Worm (Caenorhabditis elegans) whole organism, L4 larva: Measurements from ENCODE around the gene ZK637.4.

ENCODE experiments used
- F37D6.2 ChIP-seq: sonication (generic microtip); optimal IDR thresholded peaks from 2 replicates; lab custom pipeline; 2016; ENCODE audit warnings: mild to moderate bottlenecking, missing genetic modification characterization, missing compliant biosample characterization
- R02D3.7 ChIP-seq: fragments of 150-350 bp; sonication (generic microtip); optimal IDR thresholded peaks from 3 replicates; lab custom pipeline; 2014; ENCODE audit warnings: missing biosample characterization, missing genetic modification characterization
- T20F7.1 ChIP-seq: fragments of 200-800 bp; sonication (Bioruptor generic); optimal IDR thresholded peaks from 2 replicates; lab custom pipeline; 2018; ENCODE audit warnings: mild to moderate bottlenecking, missing genetic modification characterization, missing compliant biosample characterization
- Y105C5A.15 ChIP-seq: fragments of 200-800 bp; sonication (Bioruptor generic); IDR thresholded peaks from 2 replicates; pipeline ENCODE4 v1.3.6; 2022; ENCODE audit warnings: missing genetic modification characterization, missing compliant biosample characterization
- Y48G9A.11 ChIP-seq: fragments of 200-800 bp; sonication (Bioruptor generic); IDR thresholded peaks from 2 replicates; pipeline ENCODE4 v1.3.6; 2022; ENCODE audit warnings: missing genetic modification reagents, missing genetic modification characterization, missing compliant biosample characterization
- Y5F2A.4 ChIP-seq: fragments of 200-800 bp; sonication (Bioruptor generic); optimal IDR thresholded peaks from 2 replicates; lab custom pipeline; 2018; ENCODE audit warnings: mild to moderate bottlenecking, missing genetic modification characterization, missing compliant biosample characterization
- ZK337.2 ChIP-seq: fragments of 200-800 bp; sonication (Bioruptor generic); IDR thresholded peaks from 2 replicates; pipeline ENCODE4 v1.3.6; 2022; ENCODE audit warnings: missing genetic modification reagents, missing genetic modification characterization, missing compliant biosample characterization
- ZK546.5 ChIP-seq, 2 experiments: sonication (generic microtip); optimal IDR thresholded peaks; 2 replicates each; lab custom pipeline; 2017; ENCODE audit warnings: missing biosample characterization in 2 of 2, missing genetic modification characterization in 2 of 2
- aha-1 ChIP-seq: fragments of 150-350 bp; peaks from one replicate; lab custom pipeline; 2014; ENCODE audit warnings: missing biosample characterization, missing genetic modification characterization
- ama-1 ChIP-seq: fragments of 150-350 bp; optimal IDR thresholded peaks from 2 replicates; lab custom pipeline; 2014; ENCODE audit warnings: inconsistent platforms, mixed read lengths
- arid-1 ChIP-seq: fragments of 200-800 bp; sonication (Bioruptor generic); conservative IDR thresholded peaks from 2 replicates; pipeline ENCODE4 v1.3.6; 2022; ENCODE audit warnings: missing genetic modification reagents, missing genetic modification characterization, missing compliant biosample characterization
- ceh-32 ChIP-seq: sonication (generic microtip); optimal IDR thresholded peaks from 2 replicates; lab custom pipeline; 2016; ENCODE audit warnings: mild to moderate bottlenecking, missing genetic modification characterization, missing compliant biosample characterization; ENCODE audit not compliant: poor library complexity
- ceh-62 ChIP-seq: sonication (generic microtip); optimal IDR thresholded peaks from 2 replicates; lab custom pipeline; 2017; ENCODE audit warnings: missing biosample characterization, missing genetic modification characterization
- ceh-82 ChIP-seq: sonication (generic microtip); optimal IDR thresholded peaks from 2 replicates; lab custom pipeline; 2017; ENCODE audit warnings: missing biosample characterization, missing genetic modification characterization
- ctbp-1 ChIP-seq: fragments of 200-800 bp; sonication (Bioruptor generic); IDR thresholded peaks from 2 replicates; pipeline ENCODE4 v1.3.6; 2022; ENCODE audit warnings: missing genetic modification reagents, missing genetic modification characterization, missing compliant biosample characterization
- daf-12 ChIP-seq: fragments of 150-350 bp; optimal IDR thresholded peaks from 2 replicates; lab custom pipeline; 2014; ENCODE audit warnings: missing biosample characterization, missing genetic modification reagents, missing genetic modification characterization
- daf-16 ChIP-seq, 3 experiments: sonication (generic microtip); optimal IDR thresholded peaks; 2 replicates each; lab custom pipeline; 2016 to 2017; ENCODE audit warnings: missing genetic modification characterization in 3 of 3, missing genetic modification reagents in 3 of 3, mild to moderate bottlenecking in 2 of 3, missing compliant biosample characterization in 2 of 3, missing biosample characterization in 1 of 3, moderate library complexity in 1 of 3
- egl-27 ChIP-seq: sonication (generic microtip); optimal IDR thresholded peaks from 3 replicates; lab custom pipeline; 2017; ENCODE audit warnings: missing biosample characterization, missing genetic modification reagents, missing genetic modification characterization
- fkh-10 ChIP-seq: fragments of 150-350 bp; optimal IDR thresholded peaks from 2 replicates; lab custom pipeline; 2014; ENCODE audit warnings: missing biosample characterization, missing genetic modification reagents, missing genetic modification characterization
- gei-8 ChIP-seq: fragments of 200-800 bp; sonication (Bioruptor generic); optimal IDR thresholded peaks from 2 replicates; lab custom pipeline; 2018; ENCODE audit warnings: mild to moderate bottlenecking, missing genetic modification characterization, missing compliant biosample characterization
- hif-1 ChIP-seq, 2 experiments: sonication (generic microtip); optimal IDR thresholded peaks; 2 replicates each; lab custom pipeline; 2016 to 2017; ENCODE audit warnings: missing compliant biosample characterization in 2 of 2, missing genetic modification characterization in 2 of 2, missing genetic modification reagents in 2 of 2, missing genotype in 2 of 2, mild to moderate bottlenecking in 1 of 2
- hlh-30 ChIP-seq: sonication (generic microtip); optimal IDR thresholded peaks from 2 replicates; lab custom pipeline; 2017; ENCODE audit warnings: antibody characterized with exemption, mild to moderate bottlenecking, missing genetic modification characterization, missing compliant biosample characterization; ENCODE audit not compliant: insufficient read depth
- lin-13 ChIP-seq: fragments of 150-350 bp; optimal IDR thresholded peaks from 2 replicates; lab custom pipeline; 2014; ENCODE audit warnings: missing biosample characterization, missing genetic modification reagents, missing genetic modification characterization
- lin-39 ChIP-seq: fragments of 150-350 bp; optimal IDR thresholded peaks from 2 replicates; lab custom pipeline; 2014; ENCODE audit warnings: missing biosample characterization, missing genetic modification reagents, missing genetic modification characterization
- madf-5 ChIP-seq, 2 experiments: fragments of 200-800 bp; sonication (Bioruptor generic); IDR thresholded peaks; 2 replicates each; pipeline ENCODE4 v1.3.6; 2022; ENCODE audit warnings: missing compliant biosample characterization in 2 of 2, missing genetic modification characterization in 2 of 2
- mxl-3 ChIP-seq: fragments of 200-800 bp; sonication (Bioruptor generic); optimal IDR thresholded peaks from 2 replicates; lab custom pipeline; 2018; ENCODE audit warnings: mild to moderate bottlenecking, missing genetic modification characterization, missing compliant biosample characterization
- nhr-10 ChIP-seq: fragments of 150-350 bp; optimal IDR thresholded peaks from 2 replicates; lab custom pipeline; 2014; ENCODE audit warnings: missing biosample characterization, missing genetic modification characterization
- nhr-28 ChIP-seq: fragments of 150-350 bp; optimal IDR thresholded peaks from 2 replicates; lab custom pipeline; 2014; ENCODE audit warnings: missing biosample characterization, missing genetic modification characterization
- nhr-42 ChIP-seq: fragments of 200-800 bp; sonication (Bioruptor generic); IDR thresholded peaks from 2 replicates; pipeline ENCODE4 v1.3.6; 2022; ENCODE audit warnings: missing genetic modification characterization, missing compliant biosample characterization
- nhr-6 ChIP-seq: fragments of 150-350 bp; optimal IDR thresholded peaks from 2 replicates; lab custom pipeline; 2014; ENCODE audit warnings: missing biosample characterization, missing genetic modification characterization
- nhr-76 ChIP-seq: fragments of 150-350 bp; optimal IDR thresholded peaks from 2 replicates; lab custom pipeline; 2014; ENCODE audit warnings: missing biosample characterization, missing genetic modification characterization
- pha-4 ChIP-seq, 2 experiments: fragments of 150-350 bp in 1 of 2; fragments of 200-800 bp in 1 of 2; sonication (Bioruptor generic) in 1 of 2; IDR thresholded peaks in 1 of 2; optimal IDR thresholded peaks in 1 of 2; 2 replicates each; pipeline versions ENCODE4 v1.3.6 to Lab custom; 2014 to 2022; ENCODE audit warnings: missing genetic modification characterization in 2 of 2, missing genetic modification reagents in 2 of 2, missing biosample characterization in 1 of 2, missing compliant biosample characterization in 1 of 2
- php-3 ChIP-seq: fragments of 200-800 bp; sonication (Bioruptor generic); IDR thresholded peaks from 2 replicates; pipeline ENCODE4 v1.3.6; 2022; ENCODE audit warnings: missing genetic modification reagents, missing genetic modification characterization, missing compliant biosample characterization
- pqm-1 ChIP-seq: sonication (generic microtip); optimal IDR thresholded peaks from 2 replicates; lab custom pipeline; 2017; ENCODE audit warnings: missing biosample characterization, missing genetic modification characterization
- saeg-2 ChIP-seq: fragments of 200-800 bp; sonication (Bioruptor generic); IDR thresholded peaks from 2 replicates; pipeline ENCODE4 v1.3.6; 2022; ENCODE audit warnings: missing genetic modification reagents, missing genetic modification characterization, missing compliant biosample characterization
- snpc-1.2 ChIP-seq: fragments of 200-800 bp; sonication (Bioruptor generic); IDR thresholded peaks from 2 replicates; pipeline ENCODE4 v1.3.6; 2022; ENCODE audit warnings: missing genetic modification reagents, missing genetic modification characterization, missing compliant biosample characterization
- spr-1 ChIP-seq: sonication (generic microtip); optimal IDR thresholded peaks from 2 replicates; lab custom pipeline; 2016; ENCODE audit warnings: mild to moderate bottlenecking, missing genetic modification characterization, missing compliant biosample characterization
- tra-1 ChIP-seq: fragments of 200-800 bp; sonication (Bioruptor generic); IDR thresholded peaks from 2 replicates; pipeline ENCODE4 v1.3.6; 2022; ENCODE audit warnings: missing genetic modification reagents, missing genetic modification characterization, missing compliant biosample characterization
- unc-130 ChIP-seq: sonication (generic microtip); optimal IDR thresholded peaks from 2 replicates; lab custom pipeline; 2016; ENCODE audit warnings: missing genetic modification reagents, missing genetic modification characterization, missing compliant biosample characterization
- zfp-2 ChIP-seq: sonication (generic microtip); optimal IDR thresholded peaks from 2 replicates; lab custom pipeline; 2016; ENCODE audit warnings: mild to moderate bottlenecking, missing genetic modification characterization, missing compliant biosample characterization
- zfp-3 ChIP-seq: fragments of 200-800 bp; sonication (Bioruptor generic); conservative IDR thresholded peaks from 2 replicates; pipeline ENCODE4 v1.3.6; 2022; ENCODE audit warnings: missing genetic modification reagents, missing genetic modification characterization, missing compliant biosample characterization
- zip-11 ChIP-seq: fragments of 200-800 bp; sonication (Bioruptor generic); IDR thresholded peaks from 2 replicates; pipeline ENCODE4 v1.3.6; 2022; ENCODE audit warnings: missing genetic modification characterization, missing compliant biosample characterization
- ztf-11 ChIP-seq: fragments of 150-350 bp; optimal IDR thresholded peaks from 2 replicates; lab custom pipeline; 2014; ENCODE audit warnings: missing biosample characterization, missing genetic modification characterization

ZK637.4 gene

DNA sequence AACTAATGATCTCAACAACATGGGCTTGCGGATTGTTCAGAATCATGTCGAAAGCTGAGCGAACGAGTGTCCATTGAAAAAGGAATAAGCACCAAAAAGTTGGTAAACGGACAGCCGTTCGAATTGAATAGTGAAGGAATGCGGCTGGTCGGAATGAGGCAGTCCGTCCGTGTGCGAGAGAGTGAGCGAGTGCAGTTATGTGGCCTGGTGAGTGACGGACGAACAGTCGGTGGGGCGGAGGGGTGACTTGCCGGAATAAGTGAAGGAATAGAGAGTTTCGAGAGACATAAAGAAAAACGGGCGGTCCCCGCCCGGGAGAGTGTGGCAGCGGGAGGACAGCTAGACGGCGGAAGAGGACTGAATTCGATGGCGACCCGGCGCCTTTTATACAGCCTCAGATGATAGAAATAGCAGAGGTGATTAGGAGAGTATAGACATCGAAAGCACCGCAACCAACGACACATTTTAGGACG is 28.2 kb upstream of the ZK637.4 start (continued):
- TF ChIP-seq ztf-11 (no peak), ctbp-1 (peak; percentile 22; the same call in 1 of the 2 replicates), nhr-28 (tag; lab: Kevin White, UChicago) (peak; percentile 81), daf-12 (no peak), ZK337.2 (GFP tag; lab: Robert Waterston, UW) (no peak), zfp-2 (tag; lab: Kevin White, UChicago) (no peak), hlh-30 (tag; lab: Kevin White, UChicago) (peak; percentile 47), Y48G9A.11 (GFP tag; lab: Robert Waterston, UW) (peak; percentile 48; the same call in 1 of the 2 replicates), nhr-76 (tag; lab: Kevin White, UChicago) (no peak), saeg-2 (GFP tag; lab: Robert Waterston, UW) (peak; percentile 75; the same call in 1 of the 2 replicates), pha-4 (GFP tag; IDR thresholded peaks at IDR 0.05; lab: Robert Waterston, UW) (peak; percentile 90), pha-4 (tag; optimal IDR thresholded peaks at IDR 0.05; lab: Kevin White, UChicago) (no peak), ceh-32 (tag; lab: Kevin White, UChicago) (no peak), egl-27 (tag; lab: Kevin White, UChicago) (no peak), madf-5 (GFP tag; IDR thresholded peaks at IDR 0.05; lab: Robert Waterston, UW) (peak in 1 of 2 experiments; percentile 88; a peak in 1 of 4 replicates), php-3 (peak; percentile 68), ama-1 (lab: Kevin White, UChicago) (peak; percentile 95), unc-130 (GFP tag; lab: Kevin White, UChicago) (no peak), nhr-10 (tag; lab: Kevin White, UChicago) (peak; percentile 52), nhr-42 (peak; percentile 81), F37D6.2 (no peak), hif-1 (tag; optimal IDR thresholded peaks at IDR 0.05; lab: Kevin White, UChicago) (peak; percentile 3 to 64), ceh-82 (tag; lab: Kevin White, UChicago) (no peak), snpc-1.2 (peak; percentile 65), nhr-6 (peak; percentile 63), ZK546.5 (tag; optimal IDR thresholded peaks at IDR 0.05; lab: Kevin White, UChicago) (no peak), lin-13 (GFP tag; lab: Kevin White, UChicago) (peak; percentile 75), ceh-62 (tag; lab: Kevin White, UChicago) (no peak), arid-1 (GFP tag; lab: Robert Waterston, UW) (no peak), zfp-3 (GFP tag; lab: Robert Waterston, UW) (peak; percentile 91), R02D3.7 (tag; lab: Kevin White, UChicago) (no peak), mxl-3 (peak; percentile 89)

DNA sequence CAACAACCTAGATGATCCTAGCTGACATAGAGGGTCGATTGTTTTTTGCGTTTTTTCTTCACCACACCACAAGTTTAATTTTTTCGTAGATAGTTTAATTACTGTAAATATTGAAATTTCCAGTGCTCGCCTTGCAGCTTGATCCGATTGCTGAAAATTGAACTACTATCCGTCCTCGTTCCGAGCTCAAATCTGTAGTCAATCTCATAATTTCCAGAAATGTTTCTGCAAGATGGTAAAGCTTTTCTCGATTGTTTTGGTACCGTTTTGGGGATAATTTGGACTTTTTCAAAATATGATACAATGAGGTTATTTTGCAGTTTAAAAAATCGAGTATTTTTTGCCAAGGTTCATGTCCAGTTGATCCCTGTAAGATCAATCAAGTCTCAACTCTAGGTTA is 27.5 kb upstream of the ZK637.4 start:
- no peak for TF ChIP-seq daf-16 (GFP tag; optimal IDR thresholded peaks at IDR 0.05; lab: Kevin White, UChicago)
- TF ChIP-seq daf-16 (tag; optimal IDR thresholded peaks at IDR 0.05; lab: Kevin White, UChicago): peak; percentile 60
- TF ChIP-seq aha-1 (tag; lab: Kevin White, UChicago): peak; percentile 99
- TF ChIP-seq zip-11 (GFP tag; lab: Robert Waterston, UW): no peak
- TF ChIP-seq Y105C5A.15: 0 out of 2 replicates have a peak, but pooled peaks have one; percentile 13
- TF ChIP-seq hlh-30 (tag; lab: Kevin White, UChicago): no peak
- TF ChIP-seq gei-8 (GFP tag; lab: Kevin White, UChicago): no peak
- TF ChIP-seq tra-1 (GFP tag; lab: Robert Waterston, UW): no peak
- no peak for TF ChIP-seq fkh-10 (GFP tag; lab: Kevin White, UChicago)
- TF ChIP-seq T20F7.1 (GFP tag; lab: Kevin White, UChicago): no peak
- no peak for TF ChIP-seq spr-1 (tag; lab: Kevin White, UChicago)
- no peak for TF ChIP-seq pqm-1 (tag; lab: Kevin White, UChicago)
- TF ChIP-seq nhr-6: no peak
- no peak for TF ChIP-seq lin-39
- TF ChIP-seq daf-12: no peak
- TF ChIP-seq Y5F2A.4: no peak
